Fruit fly (Drosophila melanogaster): ENCODE data around the gene Snoo.

Snoo gene

DNA sequence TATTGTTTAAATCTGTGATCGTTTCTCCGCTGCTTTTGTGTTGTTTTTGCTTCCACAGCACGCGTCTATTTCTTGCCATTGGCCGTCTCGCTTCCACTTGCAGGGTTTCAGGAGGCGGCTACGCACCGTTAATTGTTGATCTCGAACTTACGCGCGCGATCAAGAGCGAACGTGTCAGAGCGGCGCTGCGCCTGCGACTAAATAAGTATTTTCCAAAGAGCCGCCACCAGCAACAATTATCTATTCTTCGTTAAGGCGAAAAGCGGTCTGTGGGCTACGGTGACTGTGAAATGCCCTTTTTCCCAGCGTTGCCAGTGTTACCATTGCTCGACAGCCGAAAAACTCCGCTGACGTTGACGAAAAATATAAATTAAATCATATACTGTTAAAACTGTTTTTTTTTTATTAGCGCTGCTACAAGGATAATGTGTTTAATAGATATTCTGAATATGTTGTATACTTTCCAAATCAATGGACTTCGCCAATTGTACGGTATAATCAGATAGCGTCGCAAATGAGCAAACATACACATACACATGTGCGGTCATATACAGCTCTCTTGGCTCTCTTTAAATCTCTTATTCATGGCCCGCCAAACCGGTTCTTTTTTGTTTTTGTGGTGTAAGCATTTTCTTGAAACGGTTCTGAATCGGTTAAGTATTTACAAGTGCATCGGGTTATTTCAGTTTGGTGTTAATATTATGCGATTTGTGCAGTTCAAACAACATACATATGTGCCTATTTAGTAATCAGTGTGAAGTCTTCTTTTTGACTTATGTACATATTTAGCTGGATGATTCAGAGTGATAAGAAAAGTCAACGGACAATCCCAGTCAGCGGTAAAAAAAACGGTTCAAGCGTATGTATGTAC, 10.2 kb upstream of the Snoo start, which contains the start of gene pes (continued):
- peak; percentile 65 for TF ChIP-seq CG2120 (GFP tag; optimal IDR thresholded peaks at IDR 0.05)
- peak; percentile 71; the same call in 1 of the 2 replicates for TF ChIP-seq dimm (GFP tag; IDR thresholded peaks at IDR 0.05)
- peak; percentile 4 for TF ChIP-seq PHDP (tag; optimal IDR thresholded peaks at IDR 0.05)
- TF ChIP-seq lab (GFP tag; optimal IDR thresholded peaks at IDR 0.05) = peak; percentile 96
- peak; percentile 55 for TF ChIP-seq CG1792 (GFP tag; optimal IDR thresholded peaks at IDR 0.05)
- TF ChIP-seq slp2 (GFP tag; optimal IDR thresholded peaks at IDR 0.05) = no peak
- peak; percentile 46 for TF ChIP-seq CG1603 (tag; optimal IDR thresholded peaks at IDR 0.05)
- TF ChIP-seq Drgx (GFP tag; IDR thresholded peaks at IDR 0.05) = peak; percentile 94
- TF ChIP-seq CG8281 (tag; optimal IDR thresholded peaks at IDR 0.05) = peak; percentile 84
- TF ChIP-seq sim (GFP tag; IDR thresholded peaks at IDR 0.05) = 0 out of 2 replicates have a peak, but pooled peaks have one; percentile 11
- peak; percentile 86 for TF ChIP-seq gce (GFP tag; IDR thresholded peaks at IDR 0.05)
- no peak for TF ChIP-seq sc (optimal IDR thresholded peaks at IDR 0.05)
- TF ChIP-seq sc (GFP tag; optimal IDR thresholded peaks at IDR 0.05) = no peak
- TF ChIP-seq CG11456 (GFP tag; IDR thresholded peaks at IDR 0.05) = 0 out of 3 replicates have a peak, but pooled peaks have one; percentile 19
- TF ChIP-seq btn (GFP tag; optimal IDR thresholded peaks at IDR 0.05) = peak; percentile 59
- TF ChIP-seq Dip2 (GFP tag; IDR thresholded peaks at IDR 0.05) = peak; percentile 70
- peak; percentile 36 for TF ChIP-seq CG17568 (GFP tag; optimal IDR thresholded peaks at IDR 0.05)
- peak; percentile 81 for TF ChIP-seq dmrt11E (tag; optimal IDR thresholded peaks at IDR 0.05)
- TF ChIP-seq sob (GFP tag; IDR thresholded peaks at IDR 0.05) = peak; percentile 64
- peak; percentile 92 for TF ChIP-seq Camta (GFP tag; optimal IDR thresholded peaks at IDR 0.05)
- peak; percentile 36 for TF ChIP-seq CG3407 (GFP tag; optimal IDR thresholded peaks at IDR 0.05)
- TF ChIP-seq Spps (tag; optimal IDR thresholded peaks at IDR 0.05) = peak; percentile 74
- TF ChIP-seq CG14667 (GFP tag; IDR thresholded peaks at IDR 0.05) = peak; percentile 90
- TF ChIP-seq pan (optimal IDR thresholded peaks at IDR 0.05) = no peak
- peak in 1 of 2 experiments; percentile 93 for TF ChIP-seq pan (GFP tag; optimal IDR thresholded peaks at IDR 0.05 in 1 of 2, IDR thresholded peaks at IDR 0.05 in 1 of 2)
- peak; percentile 84 for TF ChIP-seq gsb (GFP tag; IDR thresholded peaks at IDR 0.05)
- TF ChIP-seq jigr1 (GFP tag; IDR thresholded peaks at IDR 0.05) = peak; percentile 72; the same call in 1 of the 3 replicates
- peak; percentile 97 for TF ChIP-seq CG18599 (GFP tag; optimal IDR thresholded peaks at IDR 0.05)
- peak; percentile 66 for TF ChIP-seq Usf (GFP tag; optimal IDR thresholded peaks at IDR 0.05)
- TF ChIP-seq B-H1 (GFP tag; IDR thresholded peaks at IDR 0.05) = peak; percentile 86
- peak; percentile 75 for TF ChIP-seq E2f2 (GFP tag; IDR thresholded peaks at IDR 0.05)
- no peak for TF ChIP-seq br (optimal IDR thresholded peaks at IDR 0.05)
- TF ChIP-seq nerfin-1 (tag; optimal IDR thresholded peaks at IDR 0.05) = peak; percentile 90
- peak; percentile 87 for TF ChIP-seq Blimp-1 (GFP tag; optimal IDR thresholded peaks at IDR 0.05)
- TF ChIP-seq prd (optimal IDR thresholded peaks at IDR 0.05) = no peak
- peak; percentile 97 for TF ChIP-seq prd (GFP tag; IDR thresholded peaks at IDR 0.05)
- no peak; the same call in 2 of the 3 replicates for TF ChIP-seq tgo (GFP tag; IDR thresholded peaks at IDR 0.05)
- TF ChIP-seq CG34376 (GFP tag; optimal IDR thresholded peaks at IDR 0.05) = peak; percentile 98
- TF ChIP-seq CG11504 (tag; optimal IDR thresholded peaks at IDR 0.05) = peak; percentile 93
- TF ChIP-seq twi (tag; optimal IDR thresholded peaks at IDR 0.05) = peak; percentile 65
- peak; percentile 83 for TF ChIP-seq seq (GFP tag; IDR thresholded peaks at IDR 0.05)
- TF ChIP-seq oc (tag; optimal IDR thresholded peaks at IDR 0.05) = peak; percentile 83
- TF ChIP-seq CG16863 (GFP tag; optimal IDR thresholded peaks at IDR 0.05) = peak; percentile 72
- peak in 1 of 3 experiments; percentile 89 for TF ChIP-seq lola (GFP tag; optimal IDR thresholded peaks at IDR 0.05)
- TF ChIP-seq Abd-B (GFP tag; optimal IDR thresholded peaks at IDR 0.05) = peak; percentile 95
- TF ChIP-seq Deaf1 (tag; optimal IDR thresholded peaks at IDR 0.05) = peak; percentile 58
- TF ChIP-seq tio (GFP tag; optimal IDR thresholded peaks at IDR 0.05) = peak; percentile 30
- TF ChIP-seq CG3847 (GFP tag; IDR thresholded peaks at IDR 0.05) = peak; percentile 90
- peak; percentile 85 for TF ChIP-seq pnt (GFP tag; optimal IDR thresholded peaks at IDR 0.05)
- no peak for TF ChIP-seq cad (GFP tag; optimal IDR thresholded peaks at IDR 0.05)

All from whole organism, embryonic.